Fruit fly (Drosophila melanogaster): ENCODE results near the gene IP3K2.

The IP3K2 gene

DNA sequence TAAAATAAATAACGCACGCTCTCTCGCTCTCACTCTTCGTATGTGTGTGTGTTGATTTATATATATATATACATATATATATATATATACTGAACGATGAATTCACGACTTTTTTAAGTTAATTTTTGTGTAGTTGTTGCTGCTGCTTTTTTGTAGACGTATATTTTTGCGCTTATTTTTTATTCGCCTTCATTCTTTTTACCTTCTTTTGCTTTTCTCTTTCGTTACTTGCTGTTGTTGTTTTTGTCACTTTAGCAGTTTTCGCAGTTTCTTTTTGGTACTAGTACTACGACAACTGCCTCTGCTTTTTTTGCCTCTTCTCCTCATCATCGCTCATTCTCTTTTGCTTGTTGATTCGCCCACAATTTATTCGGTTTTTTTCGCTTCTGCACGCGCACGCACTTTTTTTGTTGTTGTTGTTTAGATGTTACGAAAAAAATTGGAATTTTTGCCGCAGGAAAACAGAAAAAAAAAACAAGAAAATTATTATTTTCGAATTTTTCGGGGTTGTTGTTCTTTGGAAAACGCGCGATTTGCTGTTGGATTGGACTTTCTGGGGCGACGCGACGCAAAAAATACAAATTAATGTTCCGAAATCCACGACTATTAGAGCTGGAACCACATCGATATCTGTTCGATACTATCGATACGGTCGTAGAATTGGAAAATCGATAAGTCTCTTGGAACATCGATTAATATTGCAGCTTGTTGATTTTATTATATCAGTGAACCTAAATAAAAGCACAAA, 18.3 kb upstream of the IP3K2 start, which contains the start of the genes HDAC4 and CG15743 (continued):
- no peak for TF ChIP-seq Hmx (GFP tag; optimal IDR thresholded peaks at IDR 0.05)
- no peak for TF ChIP-seq CG7372 (GFP tag; IDR thresholded peaks at IDR 0.05)
- TF ChIP-seq unpg (GFP tag; optimal IDR thresholded peaks at IDR 0.05), result no peak
- no peak for TF ChIP-seq dpn (GFP tag; optimal IDR thresholded peaks at IDR 0.05)
- TF ChIP-seq NK7.1 (GFP tag; optimal IDR thresholded peaks at IDR 0.05), result no peak
- no peak for TF ChIP-seq D (optimal IDR thresholded peaks at IDR 0.05)
- no peak for TF ChIP-seq D (GFP tag; optimal IDR thresholded peaks at IDR 0.05)
- TF ChIP-seq CG32767 (GFP tag; IDR thresholded peaks at IDR 0.05), result no peak
- TF ChIP-seq p53 (GFP tag; optimal IDR thresholded peaks at IDR 0.05), result no peak
- TF ChIP-seq CG6175 (GFP tag; IDR thresholded peaks at IDR 0.05), result no peak
- TF ChIP-seq CG11504 (tag; optimal IDR thresholded peaks at IDR 0.05), result no peak
- peak; percentile 61 for TF ChIP-seq CG4360 (GFP tag; IDR thresholded peaks at IDR 0.05)
- no peak for TF ChIP-seq CG33557 (GFP tag; optimal IDR thresholded peaks at IDR 0.05)
- peak; percentile 82; the same call in 1 of the 4 replicates for TF ChIP-seq chinmo (GFP tag; IDR thresholded peaks at IDR 0.05; ENCODE audit: partially characterized antibody)
- TF ChIP-seq gsb (GFP tag; IDR thresholded peaks at IDR 0.05), result no peak
- TF ChIP-seq crp (GFP tag; optimal IDR thresholded peaks at IDR 0.05), result no peak
- no peak for TF ChIP-seq CG9817 (tag; optimal IDR thresholded peaks at IDR 0.05)
- peak; percentile 88 for TF ChIP-seq sens (GFP tag)
- no peak for TF ChIP-seq yki (optimal IDR thresholded peaks at IDR 0.05)
- peak; percentile 8 for TF ChIP-seq CG8924 (tag; optimal IDR thresholded peaks at IDR 0.05)
- TF ChIP-seq Med (GFP tag), result peak; percentile 69
- no peak for TF ChIP-seq Kr (GFP tag; optimal IDR thresholded peaks at IDR 0.05)
- no peak for TF ChIP-seq Hey (tag; optimal IDR thresholded peaks at IDR 0.05)
- TF ChIP-seq odd (GFP tag; optimal IDR thresholded peaks at IDR 0.05), result no peak
- TF ChIP-seq mirr (GFP tag; optimal IDR thresholded peaks at IDR 0.05), result no peak
- TF ChIP-seq CG7928 (GFP tag; optimal IDR thresholded peaks at IDR 0.05), result no peak
- TF ChIP-seq CG8765 (GFP tag; IDR thresholded peaks at IDR 0.05), result no peak
- TF ChIP-seq Dad (GFP tag; optimal IDR thresholded peaks at IDR 0.05), result no peak
- no peak for TF ChIP-seq bowl (GFP tag; IDR thresholded peaks at IDR 0.05)
- TF ChIP-seq Tbp (GFP tag; optimal IDR thresholded peaks at IDR 0.05), result no peak
- TF ChIP-seq fd64A (GFP tag; optimal IDR thresholded peaks at IDR 0.05), result no peak
- TF ChIP-seq tin (GFP tag; optimal IDR thresholded peaks at IDR 0.05), result no peak
- no peak for TF ChIP-seq CG10979 (tag; optimal IDR thresholded peaks at IDR 0.05)
- TF ChIP-seq Hr51 (GFP tag; optimal IDR thresholded peaks at IDR 0.05), result no peak
- TF ChIP-seq CG3163 (GFP tag; optimal IDR thresholded peaks at IDR 0.05), result no peak
- TF ChIP-seq CG16815 (GFP tag; optimal IDR thresholded peaks at IDR 0.05), result no peak
- peak in 1 of 2 experiments; percentile 85 for TF ChIP-seq insv (GFP tag; optimal IDR thresholded peaks at IDR 0.05)
- no peak for TF ChIP-seq CG3838 (GFP tag; optimal IDR thresholded peaks at IDR 0.05)
- peak; percentile 83 for TF ChIP-seq tna (GFP tag; IDR thresholded peaks at IDR 0.05; ENCODE audit: partially characterized antibody)
- no peak for TF ChIP-seq CG1233 (GFP tag; optimal IDR thresholded peaks at IDR 0.05)
- TF ChIP-seq pita (GFP tag; optimal IDR thresholded peaks at IDR 0.05), result no peak
- peak; percentile 24 for TF ChIP-seq gro (GFP tag; optimal IDR thresholded peaks at IDR 0.05)
- TF ChIP-seq CG11093 (GFP tag; IDR thresholded peaks at IDR 0.05), result no peak
- no peak for TF ChIP-seq cwo (GFP tag; optimal IDR thresholded peaks at IDR 0.05)
- TF ChIP-seq ssp (GFP tag; IDR thresholded peaks at IDR 0.05), result no peak
- no peak for TF ChIP-seq fd102C (GFP tag; optimal IDR thresholded peaks at IDR 0.05)
- no peak for TF ChIP-seq Atf-2 (GFP tag; optimal IDR thresholded peaks at IDR 0.05)
- TF ChIP-seq Dfd (GFP tag; optimal IDR thresholded peaks at IDR 0.05), result no peak
- no peak for TF ChIP-seq Adf1 (GFP tag; IDR thresholded peaks at IDR 0.05)
- peak; percentile 82 for TF ChIP-seq CG14860 (GFP tag; IDR thresholded peaks at IDR 0.05; ENCODE audit: partially characterized antibody)
- no peak for TF ChIP-seq CG11456 (GFP tag; IDR thresholded peaks at IDR 0.05)

Measured in whole organism, embryonic.